Worm (Caenorhabditis elegans): ENCODE results near the gene rme-4.

Gene rme-4

DNA sequence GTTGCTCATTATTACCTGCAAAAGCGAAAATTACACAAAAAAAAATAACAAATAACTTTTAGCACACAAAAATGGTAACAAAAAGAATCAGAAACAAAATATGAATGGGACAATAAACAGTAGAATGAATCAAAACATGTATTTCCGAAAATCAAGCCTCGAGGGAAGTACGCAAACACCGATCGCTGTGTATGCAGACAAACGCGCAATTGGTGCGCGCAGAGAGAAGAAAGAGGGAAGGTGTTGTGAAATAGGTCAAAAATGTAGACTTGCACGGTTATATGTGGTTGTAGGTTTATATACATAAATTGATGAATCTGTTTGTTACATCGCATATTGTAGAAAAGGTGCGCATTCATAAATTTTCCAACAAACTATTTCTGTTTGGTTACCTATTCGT lies 40.1 kb upstream of the rme-4 start, which contains the start of gene cdk-11.2 (continued):
- TF ChIP-seq snpc-4 (tag; optimal IDR thresholded peaks at IDR 0.05) (peak; percentile 76), fkh-2 (tag; optimal IDR thresholded peaks at IDR 0.05) (no peak), nhr-11 (tag; optimal IDR thresholded peaks at IDR 0.05) (no peak), ceh-16 (tag; optimal IDR thresholded peaks at IDR 0.05) (no peak), tbx-2 (tag; optimal IDR thresholded peaks at IDR 0.05) (no peak), unc-62 (GFP tag; optimal IDR thresholded peaks at IDR 0.05) (no peak), mml-1 (tag; optimal IDR thresholded peaks at IDR 0.05) (no peak), nhr-12 (tag; optimal IDR thresholded peaks at IDR 0.05) (no peak), fkh-10 (GFP tag; optimal IDR thresholded peaks at IDR 0.05) (no peak), ceh-9 (tag; optimal IDR thresholded peaks at IDR 0.05) (no peak), lin-15B (tag; optimal IDR thresholded peaks at IDR 0.05) (peak; percentile 44), ztf-4 (tag; optimal IDR thresholded peaks at IDR 0.05) (no peak), egl-5 (tag; optimal IDR thresholded peaks at IDR 0.05) (peak; percentile 57), ceh-28 (tag; optimal IDR thresholded peaks at IDR 0.05) (no peak), nhr-67 (tag; optimal IDR thresholded peaks at IDR 0.05) (no peak), eor-1 (tag; optimal IDR thresholded peaks at IDR 0.05) (no peak), nhr-43 (tag; optimal IDR thresholded peaks at IDR 0.05; ENCODE audit: poor library complexity, severe bottlenecking) (no peak), zag-1 (tag; optimal IDR thresholded peaks at IDR 0.05) (no peak), aly-2 (tag; optimal IDR thresholded peaks at IDR 0.05) (no peak), sea-2 (GFP tag; optimal IDR thresholded peaks at IDR 0.05) (peak; percentile 43)

ce11 chrX:10412425-10412824 lies 32.8 kb upstream of the rme-4 start, which contains the start of gene acr-8:
Gene acr-8 (plus strand): TSS chrX:10412725.
- TF ChIP-seq jun-1 (tag; optimal IDR thresholded peaks at IDR 0.05) (no peak), lin-15B (tag; optimal IDR thresholded peaks at IDR 0.05) (no peak), ZK546.5 (tag; optimal IDR thresholded peaks at IDR 0.05) (no peak), nhr-237 (tag; optimal IDR thresholded peaks at IDR 0.05) (no peak), sea-2 (GFP tag; optimal IDR thresholded peaks at IDR 0.05) (no peak), R02D3.7 (tag; optimal IDR thresholded peaks at IDR 0.05) (no peak), zag-1 (tag; optimal IDR thresholded peaks at IDR 0.05) (no peak), nhr-25 (tag; optimal IDR thresholded peaks at IDR 0.05) (no peak), nhr-67 (tag; optimal IDR thresholded peaks at IDR 0.05) (no peak), ztf-11 (tag; optimal IDR thresholded peaks at IDR 0.05) (no peak), daf-12 (tag; optimal IDR thresholded peaks at IDR 0.05) (no peak), skn-1 (tag; optimal IDR thresholded peaks at IDR 0.05) (no peak), ztf-4 (tag; optimal IDR thresholded peaks at IDR 0.05) (no peak), aly-2 (tag; optimal IDR thresholded peaks at IDR 0.05) (no peak), egl-5 (tag; optimal IDR thresholded peaks at IDR 0.05) (no peak), fos-1 (tag; optimal IDR thresholded peaks at IDR 0.05) (no peak), pha-4 (tag; optimal IDR thresholded peaks at IDR 0.05) (no peak), snpc-4 (tag; optimal IDR thresholded peaks at IDR 0.05) (no peak), ceh-82 (tag; optimal IDR thresholded peaks at IDR 0.05) (no peak), elt-1 (tag; optimal IDR thresholded peaks at IDR 0.05) (no peak)

DNA sequence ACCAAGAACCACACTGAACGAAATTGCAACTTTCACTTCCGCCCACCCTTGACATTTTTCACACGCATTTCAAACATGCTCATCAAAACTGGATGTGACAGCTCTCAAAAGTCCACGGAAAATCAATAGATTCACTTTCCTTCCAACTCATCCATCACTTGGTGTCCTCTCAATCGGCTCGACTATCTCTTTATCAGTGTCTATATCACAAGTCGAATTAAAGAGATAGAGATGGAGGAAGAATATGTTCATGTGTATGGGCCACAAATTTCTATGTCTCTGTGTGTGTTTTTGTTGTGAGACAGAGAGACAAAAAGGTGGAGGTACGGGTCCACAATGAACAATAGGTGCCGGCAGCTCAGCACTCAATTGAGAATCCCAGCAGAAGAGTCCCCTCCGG lies 30.9 kb upstream of the rme-4 start:
- no peak for TF ChIP-seq egl-27 (tag; optimal IDR thresholded peaks at IDR 0.05)
- no peak for TF ChIP-seq nhr-25 (tag; optimal IDR thresholded peaks at IDR 0.05)
- TF ChIP-seq tbx-2 (tag; optimal IDR thresholded peaks at IDR 0.05) = no peak
- no peak for TF ChIP-seq ztf-11 (tag; optimal IDR thresholded peaks at IDR 0.05)
- no peak for TF ChIP-seq lin-39 (tag; optimal IDR thresholded peaks at IDR 0.05)
- TF ChIP-seq ceh-9 (tag; optimal IDR thresholded peaks at IDR 0.05) = no peak
- no peak for TF ChIP-seq fkh-2 (tag; optimal IDR thresholded peaks at IDR 0.05)
- no peak for TF ChIP-seq mml-1 (tag; optimal IDR thresholded peaks at IDR 0.05)
- no peak for TF ChIP-seq fkh-10 (GFP tag; optimal IDR thresholded peaks at IDR 0.05)
- no peak for TF ChIP-seq sea-2 (GFP tag; optimal IDR thresholded peaks at IDR 0.05)
- no peak for TF ChIP-seq nhr-43 (tag; optimal IDR thresholded peaks at IDR 0.05; ENCODE audit: poor library complexity, severe bottlenecking)

ce11 chrX:10406850-10407249 lies 27.2 kb upstream of the rme-4 start, which contains the start of gene ZC504.1:
Gene ZC504.1 (plus strand): TSS chrX:10407150.
- no peak for TF ChIP-seq ZK546.5 (tag; optimal IDR thresholded peaks at IDR 0.05)
- TF ChIP-seq nhr-12 (tag; optimal IDR thresholded peaks at IDR 0.05) = no peak
- TF ChIP-seq lin-39 (tag; optimal IDR thresholded peaks at IDR 0.05) = no peak
- no peak for TF ChIP-seq nhr-11 (tag; optimal IDR thresholded peaks at IDR 0.05)
- TF ChIP-seq jun-1 (tag; optimal IDR thresholded peaks at IDR 0.05) = no peak
- no peak for TF ChIP-seq unc-39 (tag; optimal IDR thresholded peaks at IDR 0.05)
- TF ChIP-seq zag-1 (tag; optimal IDR thresholded peaks at IDR 0.05) = no peak

ce11 chrX:10406203-10406602 lies 26.6 kb upstream of the rme-4 start, which contains the start of gene gur-3:
Gene gur-3 (minus strand): TSS chrX:10406303.
- TF ChIP-seq sea-2 (GFP tag; optimal IDR thresholded peaks at IDR 0.05) (no peak), R02D3.7 (tag; optimal IDR thresholded peaks at IDR 0.05) (no peak), elt-2 (tag; optimal IDR thresholded peaks at IDR 0.05) (no peak), mml-1 (tag; optimal IDR thresholded peaks at IDR 0.05) (no peak), ceh-16 (tag; optimal IDR thresholded peaks at IDR 0.05) (no peak), nhr-23 (tag; optimal IDR thresholded peaks at IDR 0.05) (no peak), nhr-25 (tag; optimal IDR thresholded peaks at IDR 0.05) (no peak), egl-5 (tag; optimal IDR thresholded peaks at IDR 0.05) (no peak), egl-27 (tag; optimal IDR thresholded peaks at IDR 0.05) (no peak), lin-39 (tag; optimal IDR thresholded peaks at IDR 0.05) (no peak), snpc-4 (tag; optimal IDR thresholded peaks at IDR 0.05) (no peak), fos-1 (tag; optimal IDR thresholded peaks at IDR 0.05) (no peak), nhr-237 (tag; optimal IDR thresholded peaks at IDR 0.05) (no peak), elt-3 (tag; optimal IDR thresholded peaks at IDR 0.05) (no peak), nhr-76 (tag; optimal IDR thresholded peaks at IDR 0.05) (no peak), ceh-28 (tag; optimal IDR thresholded peaks at IDR 0.05) (no peak), elt-1 (tag; optimal IDR thresholded peaks at IDR 0.05) (no peak), nhr-11 (tag; optimal IDR thresholded peaks at IDR 0.05) (no peak), ZK546.5 (tag; optimal IDR thresholded peaks at IDR 0.05) (no peak)

Data from whole organism, L3 larva.